Fruit fly (Drosophila melanogaster): ENCODE data around the gene CG6996.

- no peak for TF ChIP-seq CG8478 (optimal IDR thresholded peaks at IDR 0.05)
- no peak for TF ChIP-seq Dll (optimal IDR thresholded peaks at IDR 0.05)
- no peak for TF ChIP-seq EcR (GFP tag; optimal IDR thresholded peaks at IDR 0.05)
- no peak for TF ChIP-seq psq (optimal IDR thresholded peaks at IDR 0.05)
- TF ChIP-seq pan (optimal IDR thresholded peaks at IDR 0.05): no peak
- no peak for TF ChIP-seq usp (GFP tag; optimal IDR thresholded peaks at IDR 0.05)
These were observed 14.2 kb upstream of the CG6996 start for dm6 chr3L:20192872-20193747.
